Fruit fly (Drosophila melanogaster) whole organism, prepupa: ENCODE data around the gene futsch.

Experiments
- Hr39 ChIP-seq: fragments of 200-800 bp; sonication (Bioruptor generic); optimal IDR thresholded peaks from 2 replicates; lab custom pipeline; 2016; ENCODE audit warnings: missing biosample characterization, missing genetic modification characterization
- Sox102F ChIP-seq: fragments of 200-800 bp; sonication (Bioruptor generic); optimal IDR thresholded peaks from 2 replicates; lab custom pipeline; 2016; ENCODE audit warnings: missing biosample characterization, mild to moderate bottlenecking, missing genetic modification characterization

- TF ChIP-seq Sox102F (GFP tag; lab: Kevin White, UChicago) (no peak), Hr39 (GFP tag; lab: Kevin White, UChicago) (no peak)
These were observed 38.6 kb upstream of the futsch start, which contains the start of gene ssx for dm6 chrX:1370104-1370802.
